Worm (Caenorhabditis elegans) whole organism, early embryonic: ENCODE results near the gene Y51H4A.936.
"Not testable (repeated sequence)": the region's sequence is repeated elsewhere in the genome, so short reads cannot be mapped to it uniquely, and the experiment has no call there.

Source experiments
- B0310.2 ChIP-seq: sonication (generic microtip); optimal IDR thresholded peaks from 2 replicates; lab custom pipeline; 2016; ENCODE audit warnings: mild to moderate bottlenecking, missing genetic modification characterization, missing compliant biosample characterization
- F13C5.2 ChIP-seq: sonication (generic microtip); optimal IDR thresholded peaks from 2 replicates; lab custom pipeline; 2017; ENCODE audit warnings: mild to moderate bottlenecking, missing genetic modification characterization, inconsistent platforms, missing compliant biosample characterization
- ama-1 ChIP-seq: fragments of 150-350 bp; optimal IDR thresholded peaks from 2 replicates; lab custom pipeline; 2014
- ceh-13 ChIP-seq: fragments of 200-800 bp; sonication (Bioruptor generic); optimal IDR thresholded peaks from 2 replicates; lab custom pipeline; 2018; ENCODE audit warnings: mild to moderate bottlenecking, missing genetic modification characterization, missing compliant biosample characterization
- ceh-36 ChIP-seq: sonication (generic microtip); optimal IDR thresholded peaks from 2 replicates; lab custom pipeline; 2016; ENCODE audit warnings: missing genetic modification characterization, inconsistent platforms, missing compliant biosample characterization
- flt-1 ChIP-seq: fragments of 200-800 bp; sonication (Bioruptor generic); IDR thresholded peaks from 2 replicates; pipeline ENCODE4 v1.3.6; 2022; ENCODE audit warnings: missing genetic modification characterization, missing compliant biosample characterization
- hmbx-1 ChIP-seq: sonication (generic microtip); optimal IDR thresholded peaks from 2 replicates; lab custom pipeline; 2016; ENCODE audit warnings: mild to moderate bottlenecking, missing genetic modification characterization, missing compliant biosample characterization
- pes-1 ChIP-seq: fragments of 200-800 bp; sonication (Bioruptor generic); IDR thresholded peaks from 2 replicates; pipeline ENCODE4 v1.3.6; 2022; ENCODE audit warnings: missing genetic modification reagents, missing genetic modification characterization, missing compliant biosample characterization
- scrt-1 ChIP-seq: fragments of 200-800 bp; sonication (Bioruptor generic); IDR thresholded peaks from 2 replicates; pipeline ENCODE4 v1.3.6; 2022; ENCODE audit warnings: missing genetic modification characterization, missing compliant biosample characterization
- sea-1 ChIP-seq: fragments of 200-800 bp; sonication (Bioruptor generic); conservative IDR thresholded peaks from 2 replicates; pipeline ENCODE4 v1.3.6; 2022; ENCODE audit warnings: missing genetic modification characterization, missing compliant biosample characterization
- tbx-11 ChIP-seq: fragments of 200-800 bp; sonication (Bioruptor generic); IDR thresholded peaks from 2 replicates; pipeline ENCODE4 v1.3.6; 2022; ENCODE audit warnings: missing genetic modification characterization, missing compliant biosample characterization
- tra-4 ChIP-seq: sonication (generic microtip); optimal IDR thresholded peaks from 2 replicates; lab custom pipeline; 2017; ENCODE audit warnings: missing genetic modification characterization, missing compliant biosample characterization

ce11 chrIV:16615122-16615521, 14.1 kb upstream of the Y51H4A.936 start:
- not testable (repeated sequence) for TF ChIP-seq ama-1 (lab: Kevin White, UChicago); F13C5.2 (tag; lab: Kevin White, UChicago); B0310.2; ceh-13 (GFP tag; lab: Kevin White, UChicago); hmbx-1 (tag; lab: Kevin White, UChicago); tbx-11 (GFP tag; lab: Robert Waterston, UW); tra-4 (tag; lab: Kevin White, UChicago); scrt-1; ceh-36 (tag; lab: Kevin White, UChicago); sea-1
- peak; percentile 46; the same call in 1 of the 2 replicates for TF ChIP-seq pes-1 (GFP tag; lab: Robert Waterston, UW)
- TF ChIP-seq flt-1: peak; percentile 42; the same call in 1 of the 2 replicates
